Fruit fly (Drosophila melanogaster) whole organism: Measurements from ENCODE around the gene Hs6st.
A peak's percentile ranks its signal among the peaks of the same experiment; 100 is the strongest.

Experiments
- CG8478 ChIP-seq: fragments of >200 bp; optimal IDR thresholded peaks from 2 replicates; lab custom pipeline; 2018; ENCODE audit warnings: inconsistent platforms
- Dll ChIP-seq: fragments of >200 bp; optimal IDR thresholded peaks from 2 replicates; lab custom pipeline; 2017
- EcR ChIP-seq, 2 experiments: fragments of >200 bp; optimal IDR thresholded peaks; 2 replicates each; lab custom pipeline; 2017; ENCODE audit warnings: missing biosample characterization in 2 of 2, missing genetic modification characterization in 2 of 2, missing genetic modification reagents in 2 of 2
- pan ChIP-seq: fragments of >200 bp; optimal IDR thresholded peaks from 2 replicates; lab custom pipeline; 2017
- psq ChIP-seq: fragments of >200 bp; optimal IDR thresholded peaks from 2 replicates; lab custom pipeline; 2017
- usp ChIP-seq: fragments of >200 bp; optimal IDR thresholded peaks from 2 replicates; lab custom pipeline; 2017; ENCODE audit warnings: missing biosample characterization, missing genetic modification characterization, mixed read lengths

The Hs6st gene

DNA sequence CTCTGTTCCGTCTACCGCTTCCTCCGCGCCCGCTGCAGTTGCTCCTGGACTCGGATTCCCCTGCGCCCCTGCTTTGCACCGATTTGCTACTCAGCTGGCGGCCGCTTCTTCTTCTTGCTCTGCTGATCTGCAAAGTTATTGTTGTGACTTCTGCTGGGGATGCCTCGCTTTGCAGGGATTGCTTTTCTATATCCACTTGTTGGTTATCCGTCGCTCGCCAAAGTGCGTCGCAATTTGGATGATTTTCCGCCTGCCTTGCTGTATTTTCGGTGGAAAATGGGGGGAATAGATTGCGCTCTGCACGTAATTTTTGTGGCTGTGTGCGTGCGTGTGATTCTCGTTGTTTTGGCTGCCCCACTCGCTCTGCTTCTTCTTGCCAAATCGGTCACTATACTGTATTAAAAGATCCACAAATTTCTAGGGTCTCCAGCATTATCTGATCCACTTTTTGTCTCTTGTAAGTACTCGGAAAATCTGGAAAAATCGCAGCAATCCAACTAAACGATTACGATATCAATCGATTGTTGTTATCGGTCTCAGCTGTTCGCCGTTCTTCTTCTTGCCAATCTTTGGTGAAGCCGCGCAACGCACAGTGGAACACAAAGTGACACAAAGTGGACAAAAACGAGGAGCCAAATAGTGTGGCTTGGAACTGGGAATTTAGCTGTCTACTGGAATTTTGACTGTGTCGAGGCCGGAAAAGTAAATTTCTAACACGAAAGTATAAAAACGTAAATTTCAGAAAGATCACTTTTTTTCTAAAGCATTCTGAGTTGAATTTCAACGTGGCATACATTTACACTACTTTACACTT lies 105.2 kb downstream of the Hs6st start, which contains the start of gene ClpX:
ClpX (minus strand) TSS at position 764 of the 814 bp plus-strand sequence.
- TF ChIP-seq usp (GFP tag; lab: Kevin White, UChicago), result no peak

DNA sequence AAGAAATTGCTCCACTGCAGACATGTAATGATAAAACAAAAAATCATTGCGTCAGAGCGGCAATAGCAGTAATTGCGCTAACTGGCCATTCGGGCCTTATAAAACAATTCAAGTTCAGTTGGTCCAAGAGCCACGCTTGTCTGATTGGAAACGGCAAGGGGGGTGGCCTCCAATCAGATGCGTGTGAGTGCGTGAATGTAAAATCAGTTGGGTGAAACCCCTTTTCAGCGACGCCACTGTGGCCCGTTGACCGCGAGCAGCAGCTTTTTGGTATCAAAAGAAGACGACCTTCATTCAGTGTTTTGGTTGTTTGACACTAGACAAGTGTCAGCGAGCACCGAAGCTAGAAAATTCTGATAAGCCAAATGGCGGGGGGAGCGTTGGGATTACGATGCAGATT lies 106.0 kb downstream of the Hs6st start:
- TF ChIP-seq pan (lab: Kevin White, UChicago) (no peak), usp (GFP tag; lab: Kevin White, UChicago) (no peak), EcR (GFP tag; optimal IDR thresholded peaks at IDR 0.05; lab: Kevin White, UChicago) (no peak), Dll (no peak), psq (lab: Kevin White, UChicago) (no peak), CG8478 (lab: Kevin White, UChicago) (no peak)

DNA sequence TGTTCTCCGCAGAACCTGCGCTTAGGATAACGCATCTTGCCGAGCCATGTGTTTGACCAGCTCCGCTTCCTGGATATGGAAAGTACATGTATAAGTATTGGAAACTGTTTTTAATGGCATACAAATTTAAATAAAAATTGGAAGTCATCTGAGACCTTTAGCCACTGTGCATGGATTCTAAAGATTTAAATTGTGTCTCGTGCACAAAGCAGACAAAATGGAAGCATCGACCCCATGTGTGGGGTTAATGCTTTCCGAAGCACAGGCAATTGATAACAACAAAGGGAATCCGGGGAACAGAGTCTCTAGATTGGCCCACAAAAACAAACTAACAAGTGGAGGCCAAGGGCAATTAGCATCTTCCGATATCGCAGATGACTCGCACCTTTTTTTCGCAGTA lies 106.6 kb downstream of the Hs6st start:
- TF ChIP-seq usp (GFP tag; lab: Kevin White, UChicago) (no peak), psq (lab: Kevin White, UChicago) (no peak), Dll (no peak), EcR (GFP tag; optimal IDR thresholded peaks at IDR 0.05; lab: Kevin White, UChicago) (no peak), pan (lab: Kevin White, UChicago) (no peak), CG8478 (lab: Kevin White, UChicago) (no peak)

DNA sequence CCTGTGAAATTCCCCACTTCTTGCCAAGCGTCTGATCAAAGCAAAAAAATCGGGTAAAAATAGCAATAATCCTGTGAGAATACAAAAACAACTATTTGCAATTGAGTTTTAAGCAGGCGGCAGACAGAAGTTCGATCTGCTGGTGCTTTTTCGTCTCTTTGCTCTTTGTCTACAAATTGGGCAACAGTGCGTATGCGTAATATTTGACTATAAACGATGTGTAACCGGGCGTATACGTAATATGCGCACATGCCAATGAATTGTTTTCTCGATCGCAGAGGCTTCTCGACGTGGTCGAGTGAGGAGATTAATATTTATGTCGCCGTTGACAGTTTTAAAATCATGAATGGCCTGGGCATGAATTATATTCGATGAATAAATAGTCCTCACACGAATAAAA lies 113.0 kb downstream of the Hs6st start:
- TF ChIP-seq usp (GFP tag; lab: Kevin White, UChicago) (no peak), pan (lab: Kevin White, UChicago) (no peak), CG8478 (lab: Kevin White, UChicago) (no peak), EcR (GFP tag; optimal IDR thresholded peaks at IDR 0.05; lab: Kevin White, UChicago) (no peak), Dll (no peak), psq (lab: Kevin White, UChicago) (no peak)

DNA sequence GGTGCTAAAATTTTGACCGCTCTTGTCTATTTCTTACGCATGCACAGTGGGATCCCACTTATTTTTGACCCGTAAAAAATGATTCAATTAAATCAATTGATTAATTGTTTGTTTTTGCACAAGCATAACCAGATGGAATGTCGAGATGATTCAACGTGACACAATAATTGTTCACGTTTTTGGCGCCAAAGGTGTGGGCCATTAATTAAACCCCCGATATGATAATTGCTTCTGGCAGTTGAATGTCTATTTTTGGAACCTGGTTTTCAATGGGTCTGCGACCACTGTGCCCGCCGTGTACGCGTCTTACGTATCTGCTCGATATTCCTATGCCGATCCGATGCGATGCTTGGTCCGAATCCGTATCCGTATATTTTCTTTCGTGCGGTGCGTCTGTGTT lies 116.3 kb downstream of the Hs6st start:
- TF ChIP-seq psq (lab: Kevin White, UChicago) (no peak), usp (GFP tag; lab: Kevin White, UChicago) (no peak), EcR (GFP tag; optimal IDR thresholded peaks at IDR 0.05; lab: Kevin White, UChicago) (no peak), pan (lab: Kevin White, UChicago) (no peak), CG8478 (lab: Kevin White, UChicago) (no peak), Dll (no peak)

DNA sequence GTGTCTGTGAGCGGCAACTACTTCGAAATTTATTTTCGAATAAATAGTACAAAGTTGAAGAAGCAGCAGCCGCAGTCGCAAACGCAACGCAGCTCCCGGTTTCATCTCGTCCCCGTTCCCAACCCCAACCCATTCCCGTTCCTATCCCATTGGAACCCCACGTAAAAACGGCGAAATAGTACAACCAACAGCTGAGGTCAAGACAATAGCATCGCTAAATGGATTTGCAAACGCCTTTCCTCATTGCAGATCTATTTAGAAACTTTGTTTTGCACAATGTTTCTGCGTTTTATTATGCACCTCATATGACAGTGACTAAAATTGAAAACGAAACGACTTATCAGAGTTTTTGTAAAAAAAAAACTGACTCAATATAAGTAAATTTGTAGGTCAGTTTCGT lies 116.9 kb downstream of the Hs6st start:
- TF ChIP-seq usp (GFP tag; lab: Kevin White, UChicago) (no peak), CG8478 (lab: Kevin White, UChicago) (no peak), pan (lab: Kevin White, UChicago) (no peak), Dll (no peak), EcR (GFP tag; optimal IDR thresholded peaks at IDR 0.05; lab: Kevin White, UChicago) (no peak), psq (lab: Kevin White, UChicago) (no peak)

DNA sequence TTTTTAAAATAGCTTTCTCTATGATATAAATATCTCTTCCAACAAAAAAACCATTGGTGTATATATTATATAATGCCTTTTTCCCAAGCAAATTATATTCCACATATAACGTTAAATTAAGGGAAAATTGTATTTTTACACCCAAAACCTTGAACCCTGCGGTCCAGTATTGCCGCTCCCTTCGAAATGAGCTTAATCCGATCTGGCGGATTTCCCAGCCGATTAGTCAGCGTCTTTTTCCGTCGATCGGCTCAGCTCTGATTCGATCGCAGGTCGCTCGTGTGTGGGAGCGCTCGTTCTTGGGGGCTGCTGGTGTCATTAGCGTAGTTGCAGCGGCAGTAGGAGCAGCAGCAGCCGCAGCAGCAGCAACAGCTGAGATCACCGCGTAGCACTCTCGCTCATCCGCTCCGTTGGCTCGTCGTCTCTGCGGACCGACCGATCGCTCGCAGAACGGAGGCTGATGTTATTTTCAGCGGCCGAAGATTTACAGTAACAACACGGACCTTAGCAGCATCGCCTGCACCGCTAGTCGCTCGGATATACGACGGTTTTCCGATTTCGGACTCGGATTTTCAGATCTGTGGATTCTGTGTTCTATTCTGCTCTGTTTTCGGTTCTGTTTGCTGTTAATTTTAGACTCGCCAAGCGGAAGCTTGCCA lies 117.8 kb downstream of the Hs6st start, which contains the start of gene CG4733:
CG4733 (plus strand) TSS at position 350 of the 659 bp plus-strand sequence.
- no peak for TF ChIP-seq pan (lab: Kevin White, UChicago)
- TF ChIP-seq usp (GFP tag; lab: Kevin White, UChicago), result no peak
- no peak for TF ChIP-seq psq (lab: Kevin White, UChicago)
- TF ChIP-seq EcR (GFP tag; optimal IDR thresholded peaks at IDR 0.05; lab: Kevin White, UChicago), result no peak
- no peak for TF ChIP-seq CG8478 (lab: Kevin White, UChicago)
- no peak for TF ChIP-seq Dll

DNA sequence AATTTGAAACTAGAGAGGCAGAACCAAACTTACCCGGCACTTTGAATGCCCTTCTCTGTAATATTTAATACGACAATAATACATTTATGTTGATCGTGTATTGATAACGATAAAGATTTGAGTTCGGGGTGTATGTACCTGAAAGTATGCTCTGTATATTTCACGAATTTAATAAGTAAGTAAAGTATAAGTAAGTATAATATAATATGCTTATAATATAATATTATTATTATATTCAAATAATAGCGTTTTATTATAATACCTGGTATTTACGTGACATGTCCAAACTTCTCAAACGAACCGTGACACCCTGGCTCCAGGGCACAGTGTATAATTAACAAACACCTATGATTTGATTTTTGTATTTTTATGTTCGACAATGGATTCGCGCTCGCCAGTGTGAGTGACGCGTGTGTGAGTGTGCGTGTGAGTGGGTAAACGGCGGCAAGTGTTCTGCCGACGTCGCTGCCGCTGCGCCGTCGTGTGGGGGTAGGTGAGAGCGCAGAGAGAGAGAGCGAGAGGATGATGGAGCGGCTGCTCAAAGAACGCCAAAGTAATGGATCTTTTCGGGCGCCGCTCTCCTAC lies 118.6 kb downstream of the Hs6st start:
- TF ChIP-seq CG8478 (lab: Kevin White, UChicago) (no peak), usp (GFP tag; lab: Kevin White, UChicago) (no peak), Dll (peak; percentile 82), pan (lab: Kevin White, UChicago) (no peak), psq (lab: Kevin White, UChicago) (no peak), EcR (GFP tag; optimal IDR thresholded peaks at IDR 0.05; lab: Kevin White, UChicago) (no peak)

DNA sequence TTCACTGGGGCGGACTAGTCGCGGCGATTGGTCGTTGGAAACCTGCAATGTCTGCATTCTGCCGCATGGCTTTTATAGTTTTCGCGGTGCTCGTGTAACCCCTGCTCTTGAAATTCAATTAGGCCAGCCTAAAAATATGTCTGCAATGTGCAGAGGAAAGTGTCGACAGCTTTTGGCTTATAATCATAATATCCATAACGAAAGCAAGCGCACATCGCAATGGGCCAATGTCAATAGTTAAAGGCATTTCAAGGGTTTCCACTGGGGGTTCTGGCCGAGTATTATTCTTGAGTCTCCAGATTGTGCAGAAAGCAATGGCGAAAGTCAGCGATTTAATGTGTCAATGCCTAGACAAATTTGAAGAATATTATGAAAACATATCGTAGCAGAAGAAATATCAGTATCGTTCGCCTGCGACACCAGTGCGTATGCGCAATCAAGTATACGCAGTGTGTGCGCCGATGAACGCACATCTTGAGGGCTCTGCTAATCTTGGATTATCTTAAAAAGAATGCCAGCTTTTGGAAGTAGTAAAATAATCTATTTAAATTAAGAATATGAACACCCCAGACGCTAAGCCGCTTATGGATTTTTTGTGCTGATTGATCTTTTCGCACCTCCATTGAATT lies 120.0 kb downstream of the Hs6st start, which contains the start of gene ninaE:
ninaE (minus strand) TSS at position 51 of the 629 bp plus-strand sequence.
- no peak for TF ChIP-seq Dll

DNA sequence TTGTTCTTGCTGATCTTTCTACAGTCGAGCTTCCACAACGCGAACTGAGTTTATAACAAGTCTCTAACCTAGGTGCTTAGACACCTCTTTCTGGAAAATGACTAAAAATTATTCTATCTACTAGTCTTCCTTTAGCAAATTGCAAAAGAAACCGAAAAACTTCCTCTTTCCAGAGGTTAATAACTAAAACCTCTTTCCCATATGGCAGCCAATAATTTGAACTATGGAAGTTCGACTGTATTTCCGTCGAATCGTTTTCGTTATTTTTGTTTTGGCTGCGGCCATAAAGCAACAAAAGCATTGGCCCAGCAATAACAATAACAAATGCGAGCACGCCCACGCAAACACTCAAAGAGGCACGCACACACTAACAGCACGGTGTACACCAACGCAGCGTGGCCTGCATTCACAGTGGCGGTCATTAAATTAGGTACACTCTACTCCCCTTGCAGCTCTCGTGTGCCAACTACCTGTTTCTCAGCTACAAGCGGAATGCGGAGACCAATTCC lies 127.8 kb downstream of the Hs6st start:
- TF ChIP-seq usp (GFP tag; lab: Kevin White, UChicago), result no peak
- TF ChIP-seq EcR (GFP tag; optimal IDR thresholded peaks at IDR 0.05; lab: Kevin White, UChicago), result no peak
- no peak for TF ChIP-seq psq (lab: Kevin White, UChicago)
- TF ChIP-seq Dll, result no peak
- no peak for TF ChIP-seq pan (lab: Kevin White, UChicago)
- TF ChIP-seq CG8478 (lab: Kevin White, UChicago), result no peak

DNA sequence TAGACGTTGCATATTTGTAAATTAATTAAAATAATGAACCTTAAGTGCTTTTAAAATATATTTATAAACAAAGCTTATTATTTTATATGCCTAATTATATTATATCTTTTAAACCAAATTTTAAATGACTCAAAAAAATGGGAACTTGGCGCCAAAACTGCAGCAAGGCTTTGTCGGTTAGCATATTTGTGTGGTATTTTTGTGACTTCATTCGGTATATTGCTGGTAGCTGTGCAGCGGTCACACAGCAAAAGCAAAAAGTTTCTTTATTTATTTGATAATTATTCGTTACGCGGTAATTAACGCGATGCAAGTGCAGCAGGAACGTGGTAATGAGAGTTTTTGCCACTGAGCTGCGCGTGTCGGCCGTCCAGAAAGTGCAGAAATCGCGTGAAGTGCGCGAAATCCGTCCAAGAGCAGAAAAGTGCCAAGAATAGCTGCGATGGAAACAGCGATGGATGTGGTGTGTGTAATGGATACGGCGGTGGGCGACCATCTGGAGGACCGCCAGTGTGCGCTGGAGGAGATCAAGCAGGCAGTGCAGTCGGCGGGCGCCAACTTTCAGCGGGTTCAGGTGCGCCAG lies 128.8 kb downstream of the Hs6st start, which contains the start of gene Ask1:
Ask1 (plus strand) TSS at position 250 of the 583 bp plus-strand sequence.
- TF ChIP-seq psq (lab: Kevin White, UChicago), result no peak
- no peak for TF ChIP-seq EcR (GFP tag; optimal IDR thresholded peaks at IDR 0.05; lab: Kevin White, UChicago)
- TF ChIP-seq usp (GFP tag; lab: Kevin White, UChicago), result no peak
- TF ChIP-seq pan (lab: Kevin White, UChicago), result no peak
- no peak for TF ChIP-seq Dll
- no peak for TF ChIP-seq CG8478 (lab: Kevin White, UChicago)
